Fruit fly (Drosophila melanogaster) whole organism, embryonic: ENCODE results near the gene CG9626.

Source experiments
- Antp ChIP-seq: fragments of 200-800 bp; sonication (Bioruptor generic); optimal IDR thresholded peaks from 3 replicates; lab custom pipeline; 2016; ENCODE audit warnings: missing biosample characterization, missing genetic modification characterization
- Awh ChIP-seq: fragments of 200-800 bp; sonication (Bioruptor generic); IDR thresholded peaks from 2 replicates; pipeline ENCODE4, ENCODE4 v1.3.6; 2022; ENCODE audit warnings: missing biosample characterization, missing genetic modification characterization
- BEAF-32 ChIP-seq: fragments of 200-800 bp; sonication (Bioruptor generic); optimal IDR thresholded peaks from 3 replicates; lab custom pipeline; 2017; ENCODE audit warnings: missing biosample characterization, missing genetic modification characterization, mild to moderate bottlenecking, moderate library complexity, missing genetic modification reagents
- Bgb ChIP-seq: fragments of 200-800 bp; sonication (Bioruptor generic); IDR thresholded peaks from 2 replicates; pipeline ENCODE4 v1.3.6; 2022; ENCODE audit warnings: missing biosample characterization, missing genetic modification characterization; ENCODE audit not compliant: partially characterized antibody
- CG10366 ChIP-seq: fragments of 200-800 bp; sonication (Bioruptor generic); IDR thresholded peaks from 2 replicates; pipeline ENCODE4 v1.3.6; 2022; ENCODE audit warnings: missing biosample characterization, missing genetic modification characterization
- CG10959 ChIP-seq: fragments of 200-800 bp; sonication (Bioruptor generic); IDR thresholded peaks from 2 replicates; pipeline ENCODE4 v1.3.6; 2022; ENCODE audit warnings: missing biosample characterization, missing genetic modification characterization
- CG13424 ChIP-seq: fragments of 200-800 bp; sonication (Bioruptor generic); optimal IDR thresholded peaks from 2 replicates; lab custom pipeline; 2019; ENCODE audit warnings: missing biosample characterization, mild to moderate bottlenecking, missing genetic modification characterization, moderate library complexity
- CG14860 ChIP-seq: fragments of 200-800 bp; sonication (Bioruptor generic); IDR thresholded peaks from 3 replicates; pipeline ENCODE4 v1.3.6; 2022; ENCODE audit warnings: missing biosample characterization, missing genetic modification characterization; ENCODE audit not compliant: partially characterized antibody
- CG15696 ChIP-seq: fragments of 200-800 bp; sonication (Bioruptor generic); optimal IDR thresholded peaks from 2 replicates; lab custom pipeline; 2019; ENCODE audit warnings: missing biosample characterization, mild to moderate bottlenecking, missing genetic modification characterization, moderate library complexity
- CG16813 ChIP-seq: fragments of 200-800 bp; sonication (Bioruptor generic); IDR thresholded peaks from 3 replicates; pipeline ENCODE4 v1.3.6; 2022; ENCODE audit warnings: missing biosample characterization, missing genetic modification characterization; ENCODE audit not compliant: partially characterized antibody
- CG17361 ChIP-seq: fragments of 200-800 bp; sonication (Bioruptor generic); IDR thresholded peaks from 3 replicates; pipeline ENCODE4 v1.3.6; 2022; ENCODE audit warnings: missing biosample characterization, missing genetic modification characterization
- CG18619 ChIP-seq: fragments of 200-800 bp; sonication (Bioruptor generic); optimal IDR thresholded peaks from 3 replicates; lab custom pipeline; 2017; ENCODE audit warnings: missing biosample characterization, mild to moderate bottlenecking, missing genetic modification characterization
- CG2116 ChIP-seq: fragments of 200-800 bp; sonication (Bioruptor generic); optimal IDR thresholded peaks from 3 replicates; lab custom pipeline; 2018; ENCODE audit warnings: missing biosample characterization, mild to moderate bottlenecking, missing genetic modification characterization
- CG30020 ChIP-seq: fragments of 200-800 bp; optimal IDR thresholded peaks from 2 replicates; lab custom pipeline; 2019; ENCODE audit warnings: missing biosample characterization, mild to moderate bottlenecking, missing genetic modification characterization, moderate library complexity
- CG30403 ChIP-seq: fragments of 200-800 bp; sonication (Bioruptor generic); optimal IDR thresholded peaks from 3 replicates; lab custom pipeline; 2016; ENCODE audit warnings: missing biosample characterization, missing genetic modification characterization
- CG31388 ChIP-seq: fragments of 200-800 bp; sonication (Bioruptor generic); optimal IDR thresholded peaks from 2 replicates; lab custom pipeline; 2016; ENCODE audit warnings: missing biosample characterization, missing genetic modification characterization
- CG34224 ChIP-seq: fragments of 200-800 bp; sonication (Bioruptor generic); IDR thresholded peaks from 3 replicates; pipeline ENCODE4 v1.3.6; 2022; ENCODE audit warnings: missing biosample characterization, missing genetic modification characterization; ENCODE audit not compliant: partially characterized antibody
- CG4820 ChIP-seq: fragments of 200-800 bp; sonication (Bioruptor generic); optimal IDR thresholded peaks from 3 replicates; lab custom pipeline; 2016; ENCODE audit warnings: missing biosample characterization, missing genetic modification characterization
- CG6765 ChIP-seq: fragments of 200-800 bp; sonication (Bioruptor generic); optimal IDR thresholded peaks from 3 replicates; lab custom pipeline; 2017; ENCODE audit warnings: missing biosample characterization, mild to moderate bottlenecking, missing genetic modification characterization
- CG9215 ChIP-seq: fragments of 200-800 bp; sonication (Bioruptor generic); IDR thresholded peaks from 2 replicates; pipeline ENCODE4 v1.3.6; 2022; ENCODE audit warnings: missing biosample characterization, missing genetic modification characterization
- CoRest ChIP-seq: fragments of 200-800 bp; sonication (Bioruptor generic); optimal IDR thresholded peaks from 3 replicates; lab custom pipeline; 2018; ENCODE audit warnings: missing biosample characterization, mild to moderate bottlenecking, missing genetic modification characterization, moderate library complexity
- Dad ChIP-seq: fragments of 200-800 bp; sonication (Bioruptor generic); optimal IDR thresholded peaks from 3 replicates; lab custom pipeline; 2016; ENCODE audit warnings: missing biosample characterization, missing genetic modification characterization
- Dp ChIP-seq: fragments of 200-800 bp; sonication (Bioruptor generic); optimal IDR thresholded peaks from 2 replicates; lab custom pipeline; 2018; ENCODE audit warnings: missing biosample characterization, mild to moderate bottlenecking, missing genetic modification characterization, moderate library complexity
- ERR ChIP-seq: fragments of 200-800 bp; sonication (Bioruptor generic); optimal IDR thresholded peaks from 2 replicates; lab custom pipeline; 2016; ENCODE audit warnings: missing biosample characterization, missing genetic modification characterization
- HHEX ChIP-seq: fragments of 200-800 bp; sonication (Bioruptor generic); optimal IDR thresholded peaks from 3 replicates; lab custom pipeline; 2017; ENCODE audit warnings: missing biosample characterization, mild to moderate bottlenecking, missing genetic modification characterization, missing genetic modification reagents
- Hr39 ChIP-seq: fragments of >200 bp; optimal IDR thresholded peaks from 2 replicates; lab custom pipeline; 2017
- Jarid2 ChIP-seq: fragments of 200-800 bp; sonication (Bioruptor generic); optimal IDR thresholded peaks from 3 replicates; lab custom pipeline; 2017; ENCODE audit warnings: mild to moderate bottlenecking, missing biosample characterization, missing genetic modification reagents, missing genetic modification characterization
- Lim3 ChIP-seq: fragments of 200-800 bp; sonication (Bioruptor generic); IDR thresholded peaks from 2 replicates; pipeline ENCODE4 v1.3.6; 2022; ENCODE audit warnings: missing biosample characterization, missing genetic modification characterization
- Oli ChIP-seq: fragments of 200-800 bp; sonication (Bioruptor generic); optimal IDR thresholded peaks from 2 replicates; lab custom pipeline; 2018; ENCODE audit warnings: missing biosample characterization, mild to moderate bottlenecking, missing genetic modification characterization, moderate library complexity
- TFAM ChIP-seq: fragments of 200-800 bp; sonication (Bioruptor generic); optimal IDR thresholded peaks from 2 replicates; lab custom pipeline; 2017; ENCODE audit warnings: missing biosample characterization, missing genetic modification characterization, inconsistent platforms
- Usf ChIP-seq: fragments of 200-800 bp; sonication (Bioruptor generic); optimal IDR thresholded peaks from 2 replicates; lab custom pipeline; 2017; ENCODE audit warnings: missing genotype, missing biosample characterization, missing genetic modification characterization
- abd-A ChIP-seq: fragments of 200-800 bp; sonication (Bioruptor generic); optimal IDR thresholded peaks from 3 replicates; lab custom pipeline; 2019; ENCODE audit warnings: missing biosample characterization, mild to moderate bottlenecking, missing genetic modification characterization, moderate library complexity
- chinmo ChIP-seq: fragments of 200-800 bp; sonication (Bioruptor generic); IDR thresholded peaks from 4 replicates; pipeline ENCODE4 v1.3.6; 2022; ENCODE audit warnings: missing biosample characterization, missing genetic modification characterization; ENCODE audit not compliant: partially characterized antibody
- dati ChIP-seq: fragments of 200-800 bp; sonication (Bioruptor generic); IDR thresholded peaks from 2 replicates; pipeline ENCODE4 v1.3.6; 2022; ENCODE audit warnings: missing biosample characterization, missing genetic modification characterization
- mld ChIP-seq: fragments of 200-800 bp; sonication (Bioruptor generic); IDR thresholded peaks from 3 replicates; pipeline ENCODE4 v1.3.6; 2022; ENCODE audit warnings: missing biosample characterization, missing genetic modification characterization; ENCODE audit not compliant: partially characterized antibody
- nerfin-1 ChIP-seq: fragments of 200-800 bp; sonication (Bioruptor generic); optimal IDR thresholded peaks from 3 replicates; lab custom pipeline; 2019; ENCODE audit warnings: missing biosample characterization, mild to moderate bottlenecking, missing genetic modification characterization, moderate library complexity
- org-1 ChIP-seq: fragments of 200-800 bp; sonication (Bioruptor generic); optimal IDR thresholded peaks from 2 replicates; lab custom pipeline; 2017; ENCODE audit warnings: missing biosample characterization, missing genetic modification characterization
- pho ChIP-seq: fragments of 200-800 bp; sonication (Bioruptor generic); optimal IDR thresholded peaks from 2 replicates; lab custom pipeline; 2016; ENCODE audit warnings: missing biosample characterization, missing genetic modification characterization
- repo ChIP-seq: fragments of 200-800 bp; sonication (Bioruptor generic); optimal IDR thresholded peaks from 2 replicates; lab custom pipeline; 2016; ENCODE audit warnings: missing biosample characterization, missing genetic modification characterization
- rib ChIP-seq: fragments of 200-800 bp; sonication (Bioruptor generic); IDR thresholded peaks from 2 replicates; pipeline ENCODE4 v1.3.6; 2022; ENCODE audit warnings: missing biosample characterization, missing genetic modification characterization
- sc ChIP-seq, 3 experiments: fragments of >200 bp in 2 of 3; fragments of 200-800 bp in 1 of 3; sonication (Bioruptor generic) in 1 of 3; optimal IDR thresholded peaks; 2 replicates in 2 of 3; 3 replicates in 1 of 3; lab custom pipeline; 2017; ENCODE audit warnings: mild to moderate bottlenecking in 1 of 3, missing biosample characterization in 1 of 3, missing genetic modification characterization in 1 of 3, missing genetic modification reagents in 1 of 3
- tio ChIP-seq: fragments of 200-800 bp; sonication (Bioruptor generic); optimal IDR thresholded peaks from 2 replicates; lab custom pipeline; 2017; ENCODE audit warnings: missing biosample characterization, missing genetic modification characterization, inconsistent platforms
- tna ChIP-seq: fragments of 200-800 bp; sonication (Bioruptor generic); IDR thresholded peaks from 2 replicates; pipeline ENCODE4 v1.3.6; 2022; ENCODE audit warnings: missing biosample characterization, missing genetic modification characterization; ENCODE audit not compliant: partially characterized antibody
- trem ChIP-seq: fragments of 200-800 bp; optimal IDR thresholded peaks from 3 replicates; lab custom pipeline; 2019; ENCODE audit warnings: missing biosample characterization, mild to moderate bottlenecking, missing genetic modification characterization, moderate library complexity
- usp ChIP-seq: fragments of >200 bp; optimal IDR thresholded peaks from 2 replicates; lab custom pipeline; 2017; ENCODE audit warnings: missing biosample characterization, missing genetic modification characterization
- vvl ChIP-seq: fragments of 200-800 bp; sonication (Bioruptor generic); IDR thresholded peaks from 2 replicates; pipeline ENCODE4 v1.3.6; 2022; ENCODE audit warnings: missing biosample characterization, missing genetic modification characterization
- wek ChIP-seq: fragments of 200-800 bp; sonication (Bioruptor generic); optimal IDR thresholded peaks from 3 replicates; lab custom pipeline; 2018; ENCODE audit warnings: missing biosample characterization, mild to moderate bottlenecking, missing genetic modification characterization, moderate library complexity
- zen ChIP-seq: fragments of 200-800 bp; sonication (Bioruptor generic); optimal IDR thresholded peaks from 3 replicates; lab custom pipeline; 2018; ENCODE audit warnings: missing biosample characterization, mild to moderate bottlenecking, missing genetic modification characterization, moderate library complexity
- zf30C ChIP-seq: fragments of 200-800 bp; sonication (Bioruptor generic); optimal IDR thresholded peaks from 3 replicates; lab custom pipeline; 2018; ENCODE audit warnings: missing biosample characterization, mild to moderate bottlenecking, missing genetic modification characterization

CG9626 gene

DNA sequence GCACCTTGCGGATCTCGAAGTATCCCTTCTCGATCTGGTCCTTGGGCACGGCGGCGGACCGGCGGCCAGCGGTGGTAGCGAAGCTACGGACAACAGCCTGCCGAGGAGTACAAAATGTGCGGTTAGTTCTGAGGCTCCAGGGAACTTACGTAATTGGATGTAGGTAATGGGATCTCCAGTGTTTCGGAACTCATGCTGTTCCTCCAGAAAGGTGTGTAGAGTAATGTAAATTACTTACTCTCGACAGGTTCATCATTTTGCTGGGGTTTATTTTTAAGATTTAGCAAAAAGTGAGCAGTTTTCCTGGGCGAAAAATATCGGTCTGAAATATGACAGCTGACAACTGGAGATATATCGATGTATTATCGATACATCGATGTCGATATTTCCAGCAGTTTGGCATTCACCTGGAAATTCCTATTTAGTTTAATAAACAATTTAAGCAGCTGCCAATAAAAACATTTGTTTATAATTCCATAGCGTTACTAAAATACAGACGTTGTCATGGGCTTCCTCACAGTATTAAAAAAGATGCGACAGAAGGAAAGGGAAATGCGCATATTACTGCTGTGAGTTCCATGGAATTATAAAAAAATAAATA lies 40.0 kb upstream of the CG9626 start, which contains the start of the genes COX7A and Arl2:
Gene COX7A (minus strand): TSS at position 369 of the 601 bp plus-strand sequence.
Gene Arl2 (plus strand): TSS at position 426 of the 601 bp plus-strand sequence.
- TF ChIP-seq vvl (0 out of 2 replicates have a peak, but pooled peaks have one; percentile 39), Awh (no peak), CG13424 (tag; lab: Kevin White, UChicago) (no peak), Antp (GFP tag; lab: Kevin White, UChicago) (no peak), CG2116 (GFP tag; lab: Kevin White, UChicago) (peak; percentile 65), chinmo (peak; percentile 83; the same call in 3 of the 4 replicates), CG18619 (GFP tag; lab: Kevin White, UChicago) (no peak), dati (no peak), CoRest (no peak), HHEX (no peak), Dad (GFP tag; lab: Kevin White, UChicago) (no peak), CG9215 (no peak), tna (GFP tag; lab: Robert Waterston, UW) (peak; percentile 91), CG31388 (GFP tag; lab: Kevin White, UChicago) (no peak), CG4820 (GFP tag; lab: Kevin White, UChicago) (no peak), Hr39 (lab: Kevin White, UChicago) (no peak), BEAF-32 (GFP tag; lab: Kevin White, UChicago) (peak; percentile 93), Bgb (peak; percentile 96), CG10959 (no peak), Lim3 (GFP tag; lab: Robert Waterston, UW) (no peak), trem (tag; lab: Kevin White, UChicago) (peak; percentile 75), repo (GFP tag; lab: Kevin White, UChicago) (no peak), nerfin-1 (tag; lab: Kevin White, UChicago) (peak; percentile 14), CG30403 (GFP tag; lab: Kevin White, UChicago) (no peak), ERR (GFP tag; lab: Kevin White, UChicago) (no peak), Usf (no peak), TFAM (GFP tag; lab: Kevin White, UChicago) (no peak), zen (no peak), pho (GFP tag; lab: Kevin White, UChicago) (no peak), zf30C (GFP tag; lab: Kevin White, UChicago) (no peak), org-1 (GFP tag; lab: Kevin White, UChicago) (no peak), CG10366 (no peak), CG17361 (GFP tag; lab: Robert Waterston, UW) (no peak), Oli (tag; lab: Kevin White, UChicago) (no peak), rib (GFP tag; lab: Robert Waterston, UW) (peak; percentile 17; the same call in 1 of the 2 replicates), CG15696 (tag; lab: Kevin White, UChicago) (no peak), mld (GFP tag; lab: Robert Waterston, UW) (peak; percentile 93), CG6765 (GFP tag; lab: Kevin White, UChicago) (no peak), abd-A (tag; lab: Kevin White, UChicago) (no peak), CG14860 (GFP tag; lab: Robert Waterston, UW) (peak; percentile 91), usp (no peak), CG30020 (tag; lab: Kevin White, UChicago) (peak; percentile 42), Dp (peak; percentile 45), tio (GFP tag; lab: Kevin White, UChicago) (no peak), Jarid2 (GFP tag; lab: Kevin White, UChicago) (no peak), sc (optimal IDR thresholded peaks at IDR 0.05; lab: Kevin White, UChicago) (no peak), sc (GFP tag; optimal IDR thresholded peaks at IDR 0.05; lab: Kevin White, UChicago) (no peak), wek (GFP tag; lab: Kevin White, UChicago) (no peak), CG34224 (GFP tag; lab: Robert Waterston, UW) (peak; percentile 97), CG16813 (GFP tag; lab: Robert Waterston, UW) (peak; percentile 91)
